Worm (Caenorhabditis elegans): ENCODE measurements around the gene F52G3.1.
A peak's percentile ranks its signal among the peaks of the same experiment; 100 is the strongest.

F52G3.1 gene

DNA sequence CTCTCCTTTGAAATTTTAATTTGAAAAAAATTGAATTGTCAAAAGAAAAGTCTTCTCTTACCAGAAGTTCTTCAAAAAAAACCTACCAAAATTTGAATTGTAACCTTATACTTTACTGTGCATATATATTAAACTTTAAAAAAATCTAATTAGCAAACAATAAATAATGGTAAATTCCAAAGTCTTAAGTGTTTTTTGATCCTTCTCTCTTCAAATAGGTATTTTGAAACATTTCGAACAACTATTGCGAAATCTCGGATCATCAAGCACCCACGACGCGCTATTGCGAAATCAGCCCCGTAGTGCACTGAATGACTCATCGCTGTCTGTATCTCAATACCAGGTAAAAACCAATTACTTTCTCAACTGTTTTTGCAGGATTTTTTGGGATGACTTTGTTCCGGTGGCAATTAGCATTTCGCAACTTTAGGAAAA is 33.0 kb upstream of the F52G3.1 start (continued):
- TF ChIP-seq tbp1 (GFP tag; optimal IDR thresholded peaks at IDR 0.05): peak; percentile 57
- TF ChIP-seq hmg-1.2 (GFP tag; IDR thresholded peaks at IDR 0.05): peak; percentile 48
- peak; percentile 86; the same call in 1 of the 2 replicates for TF ChIP-seq nfya-2 (GFP tag; IDR thresholded peaks at IDR 0.05)
- no peak for TF ChIP-seq F39B2.1 (GFP tag; IDR thresholded peaks at IDR 0.05)
- TF ChIP-seq B0261.1 (tag; optimal IDR thresholded peaks at IDR 0.05): no peak
- peak; percentile 9 for TF ChIP-seq ztf-3 (GFP tag; optimal IDR thresholded peaks at IDR 0.05)
- no peak for TF ChIP-seq B0035.1 (tag; optimal IDR thresholded peaks at IDR 0.05)
- no peak; the same call in 1 of the 2 replicates for TF ChIP-seq B0019.2 (GFP tag; conservative IDR thresholded peaks at IDR 0.05)
- peak; percentile 65 for TF ChIP-seq attf-5 (GFP tag; optimal IDR thresholded peaks at IDR 0.05)
- 0 out of 2 replicates have a peak, but pooled peaks have one; percentile 4 for TF ChIP-seq F33H1.4 (GFP tag; IDR thresholded peaks at IDR 0.05)
- TF ChIP-seq F55B11.4 (tag; optimal IDR thresholded peaks at IDR 0.05; ENCODE audit: borderline replicate concordance, insufficient read depth): no peak
- TF ChIP-seq cebp-1 (GFP tag; IDR thresholded peaks at IDR 0.05): peak; percentile 100
- TF ChIP-seq cebp-1 (tag; optimal IDR thresholded peaks at IDR 0.05): peak; percentile 100
- no peak for TF ChIP-seq mxl-1 (tag; optimal IDR thresholded peaks at IDR 0.05)
- TF ChIP-seq aptf-3 (GFP tag; IDR thresholded peaks at IDR 0.05): peak; percentile 88
- TF ChIP-seq rcor-1 (GFP tag; IDR thresholded peaks at IDR 0.05): peak; percentile 12; the same call in 1 of the 2 replicates
- TF ChIP-seq atf-7 (tag; optimal IDR thresholded peaks at IDR 0.05): peak; percentile 53
- TF ChIP-seq ztf-22 (GFP tag; optimal IDR thresholded peaks at IDR 0.05): peak; percentile 65
- peak; percentile 62 for TF ChIP-seq lin-54 (GFP tag; optimal IDR thresholded peaks at IDR 0.05)
- TF ChIP-seq Y53G8AR.9 (GFP tag; conservative IDR thresholded peaks at IDR 0.05): peak; percentile 91
- TF ChIP-seq aptf-2 (GFP tag; conservative IDR thresholded peaks at IDR 0.05): peak; percentile 49; the same call in 1 of the 2 replicates
- TF ChIP-seq ZK185.1 (tag; optimal IDR thresholded peaks at IDR 0.05; ENCODE audit: poor library complexity, severe bottlenecking): peak; percentile 0
- TF ChIP-seq madf-6 (GFP tag; IDR thresholded peaks at IDR 0.05): peak; percentile 54; the same call in 1 of the 2 replicates
- TF ChIP-seq ccch-3 (GFP tag; optimal IDR thresholded peaks at IDR 0.05): no peak
- TF ChIP-seq nfyb-1 (GFP tag; IDR thresholded peaks at IDR 0.05): peak; percentile 92
- peak; percentile 2 for TF ChIP-seq somi-1 (GFP tag; optimal IDR thresholded peaks at IDR 0.05)
- TF ChIP-seq mes-4 (tag; optimal IDR thresholded peaks at IDR 0.05): no peak
- TF ChIP-seq egl-44 (GFP tag; IDR thresholded peaks at IDR 0.05): peak; percentile 52; the same call in 1 of the 2 replicates
- TF ChIP-seq K11D2.4 (GFP tag; IDR thresholded peaks at IDR 0.05): peak; percentile 80
- TF ChIP-seq attf-6 (GFP tag; IDR thresholded peaks at IDR 0.05): peak; percentile 70
- peak; percentile 70 for TF ChIP-seq C06A6.2 (GFP tag; conservative IDR thresholded peaks at IDR 0.05)
- peak; percentile 26 for TF ChIP-seq repo-1 (tag; optimal IDR thresholded peaks at IDR 0.05)
- peak; percentile 78 for TF ChIP-seq Y67H2A.10 (GFP tag; conservative IDR thresholded peaks at IDR 0.05)
- peak; percentile 57 for TF ChIP-seq Y56A3A.18 (GFP tag; IDR thresholded peaks at IDR 0.05)
- TF ChIP-seq ama-1 (optimal IDR thresholded peaks at IDR 0.05): peak; percentile 99
- no peak for TF ChIP-seq ama-1 (GFP tag; optimal IDR thresholded peaks at IDR 0.05)
- TF ChIP-seq lin-26 (GFP tag; IDR thresholded peaks at IDR 0.05): peak; percentile 74
- peak; percentile 88 for TF ChIP-seq F52B5.7 (tag; optimal IDR thresholded peaks at IDR 0.05)
- no peak for TF ChIP-seq madf-8 (GFP tag; conservative IDR thresholded peaks at IDR 0.05)
- TF ChIP-seq mel-28 (tag; optimal IDR thresholded peaks at IDR 0.05; ENCODE audit: borderline replicate concordance): no peak
- TF ChIP-seq ets-4 (GFP tag; optimal IDR thresholded peaks at IDR 0.05): peak; percentile 85
- peak; percentile 78 for TF ChIP-seq nhr-80 (tag; optimal IDR thresholded peaks at IDR 0.05)
- peak; percentile 76 for TF ChIP-seq hsf-1 (GFP tag; IDR thresholded peaks at IDR 0.05)
- TF ChIP-seq F49E8.2 (tag; optimal IDR thresholded peaks at IDR 0.05; ENCODE audit: insufficient read depth): no peak
- no peak for TF ChIP-seq T07F8.4 (tag; optimal IDR thresholded peaks at IDR 0.05)
- peak; percentile 80; the same call in 1 of the 2 replicates for TF ChIP-seq let-526 (GFP tag; IDR thresholded peaks at IDR 0.05)
- no peak for TF ChIP-seq C17E4.6 (GFP tag; IDR thresholded peaks at IDR 0.05)
- peak; percentile 23; the same call in 1 of the 2 replicates for TF ChIP-seq ztf-6 (GFP tag; IDR thresholded peaks at IDR 0.05)
- TF ChIP-seq F23B12.7 (tag; optimal IDR thresholded peaks at IDR 0.05; ENCODE audit: insufficient read depth): no peak

Data from whole organism, young adult.